Worm (Caenorhabditis elegans) whole organism, L2 larva: ENCODE data around the gene F56C3.3.
"Not testable (repeated sequence)": the region's sequence is repeated elsewhere in the genome, so short reads cannot be mapped to it uniquely, and the experiment has no call there.

Experiments
- C34F6.9 ChIP-seq: fragments of 150-350 bp; optimal IDR thresholded peaks from 2 replicates; lab custom pipeline; 2014; ENCODE audit warnings: missing biosample characterization, missing genetic modification characterization
- F13H6.1 ChIP-seq: sonication (generic microtip); optimal IDR thresholded peaks from 2 replicates; lab custom pipeline; 2016; ENCODE audit warnings: missing genetic modification characterization, missing compliant biosample characterization
- Y55F3AM.14 ChIP-seq: fragments of 200-800 bp; sonication (Bioruptor generic); optimal IDR thresholded peaks from 2 replicates; lab custom pipeline; 2018; ENCODE audit warnings: mild to moderate bottlenecking, missing genetic modification characterization, missing compliant biosample characterization
- ama-1 ChIP-seq: fragments of 150-350 bp; optimal IDR thresholded peaks from 2 replicates; lab custom pipeline; 2018; ENCODE audit warnings: inconsistent platforms
- blmp-1 ChIP-seq: sonication (generic microtip); optimal IDR thresholded peaks from 2 replicates; lab custom pipeline; 2017; ENCODE audit warnings: missing genetic modification characterization, mild to moderate bottlenecking, missing compliant biosample characterization, antibody characterized with exemption, moderate library complexity; ENCODE audit not compliant: insufficient read depth
- ceh-16 ChIP-seq: fragments of 150-350 bp; optimal IDR thresholded peaks from 2 replicates; lab custom pipeline; 2014; ENCODE audit warnings: missing biosample characterization, missing genetic modification characterization
- crh-2 ChIP-seq: sonication (generic microtip); optimal IDR thresholded peaks from 2 replicates; lab custom pipeline; 2017; ENCODE audit warnings: missing biosample characterization, missing genetic modification characterization
- dmd-4 ChIP-seq: sonication (generic microtip); optimal IDR thresholded peaks from 2 replicates; lab custom pipeline; 2017; ENCODE audit warnings: missing biosample characterization, missing genetic modification characterization
- egl-27 ChIP-seq: sonication (generic microtip); optimal IDR thresholded peaks from 3 replicates; lab custom pipeline; 2017; ENCODE audit warnings: missing biosample characterization, missing genetic modification reagents, missing genetic modification characterization
- elt-3 ChIP-seq: sonication (generic microtip); optimal IDR thresholded peaks from 2 replicates; lab custom pipeline; 2017; ENCODE audit warnings: missing biosample characterization, missing genetic modification characterization
- fos-1 ChIP-seq: fragments of 150-350 bp; optimal IDR thresholded peaks from 2 replicates; lab custom pipeline; 2014; ENCODE audit warnings: missing biosample characterization, missing genetic modification characterization
- gmeb-1 ChIP-seq: fragments of 150-350 bp; optimal IDR thresholded peaks from 2 replicates; lab custom pipeline; 2014; ENCODE audit warnings: missing biosample characterization, missing genetic modification characterization
- lin-11 ChIP-seq: fragments of 150-350 bp; sonication (generic microtip); optimal IDR thresholded peaks from 2 replicates; lab custom pipeline; 2014; ENCODE audit warnings: missing biosample characterization, missing genetic modification characterization, inconsistent platforms, mixed read lengths
- lsy-2 ChIP-seq, 2 experiments: fragments of 150-350 bp in 1 of 2; sonication (generic microtip) in 1 of 2; optimal IDR thresholded peaks; 2 replicates each; lab custom pipeline; 2014 to 2017; ENCODE audit warnings: missing biosample characterization in 2 of 2, missing genetic modification characterization in 2 of 2
- mbf-1 ChIP-seq: sonication (generic microtip); optimal IDR thresholded peaks from 2 replicates; lab custom pipeline; 2017; ENCODE audit warnings: missing biosample characterization, missing genetic modification characterization
- mdl-1 ChIP-seq, 2 experiments: fragments of 150-350 bp in 1 of 2; sonication (generic microtip) in 1 of 2; optimal IDR thresholded peaks; 2 replicates each; lab custom pipeline; 2017; ENCODE audit warnings: missing biosample characterization in 2 of 2, missing genetic modification characterization in 2 of 2
- nhr-10 ChIP-seq: sonication (generic microtip); optimal IDR thresholded peaks from 2 replicates; lab custom pipeline; 2017; ENCODE audit warnings: missing biosample characterization, missing genetic modification characterization
- nhr-11 ChIP-seq: fragments of 150-350 bp; optimal IDR thresholded peaks from 2 replicates; lab custom pipeline; 2014; ENCODE audit warnings: missing biosample characterization, missing genetic modification characterization
- nhr-129 ChIP-seq: fragments of 150-350 bp; optimal IDR thresholded peaks from 2 replicates; lab custom pipeline; 2014; ENCODE audit warnings: missing biosample characterization, missing genetic modification characterization
- nhr-21 ChIP-seq: fragments of 150-350 bp; optimal IDR thresholded peaks from 2 replicates; lab custom pipeline; 2014; ENCODE audit warnings: missing biosample characterization, missing genetic modification characterization
- nhr-237 ChIP-seq: fragments of 150-350 bp; optimal IDR thresholded peaks from 2 replicates; lab custom pipeline; 2014; ENCODE audit warnings: missing biosample characterization, missing genetic modification characterization
- nhr-25 ChIP-seq: fragments of 150-350 bp; sonication (generic microtip); optimal IDR thresholded peaks from 3 replicates; lab custom pipeline; 2014; ENCODE audit warnings: missing biosample characterization, missing genetic modification characterization
- sem-4 ChIP-seq: fragments of 150-350 bp; optimal IDR thresholded peaks from 2 replicates; lab custom pipeline; 2014; ENCODE audit warnings: missing biosample characterization, missing genetic modification reagents, missing genetic modification characterization
- sma-3 ChIP-seq: sonication (generic microtip); optimal IDR thresholded peaks from 2 replicates; lab custom pipeline; 2016; ENCODE audit warnings: missing genetic modification reagents, missing genetic modification characterization, missing compliant biosample characterization
- sma-9 ChIP-seq, 2 experiments: fragments of 150-350 bp in 1 of 2; sonication (generic microtip) in 1 of 2; optimal IDR thresholded peaks; 2 replicates each; lab custom pipeline; 2014 to 2016; ENCODE audit warnings: missing genetic modification characterization in 2 of 2, mild to moderate bottlenecking in 1 of 2, missing biosample characterization in 1 of 2, missing compliant biosample characterization in 1 of 2, missing genetic modification reagents in 1 of 2, moderate library complexity in 1 of 2
- snpc-4 ChIP-seq: fragments of 150-350 bp; optimal IDR thresholded peaks from 2 replicates; lab custom pipeline; 2014; ENCODE audit warnings: missing biosample characterization, missing genetic modification characterization
- unc-39 ChIP-seq: fragments of 150-350 bp; optimal IDR thresholded peaks from 2 replicates; lab custom pipeline; 2014; ENCODE audit warnings: missing biosample characterization, missing genetic modification characterization
- unc-55 ChIP-seq: fragments of 150-350 bp; sonication (generic microtip); optimal IDR thresholded peaks from 3 replicates; lab custom pipeline; 2014; ENCODE audit warnings: missing biosample characterization, missing genetic modification reagents, missing genetic modification characterization
- unc-62 ChIP-seq: fragments of 150-350 bp; optimal IDR thresholded peaks from 2 replicates; lab custom pipeline; 2014; ENCODE audit warnings: missing biosample characterization, missing genetic modification reagents, missing genetic modification characterization
- zag-1 ChIP-seq: fragments of 150-350 bp; optimal IDR thresholded peaks from 2 replicates; lab custom pipeline; 2014; ENCODE audit warnings: missing biosample characterization, missing genetic modification characterization
- ztf-11 ChIP-seq: sonication (generic microtip); optimal IDR thresholded peaks from 2 replicates; lab custom pipeline; 2017; ENCODE audit warnings: missing biosample characterization, missing genetic modification characterization
- ztf-4 ChIP-seq: fragments of 150-350 bp; optimal IDR thresholded peaks from 2 replicates; lab custom pipeline; 2014; ENCODE audit warnings: missing biosample characterization, missing genetic modification characterization

Gene F56C3.3

ce11 chrX:1358295-1358694 lies at the start of gene F56C3.3:
F56C3.3 (minus strand) TSS chrX:1358395.
- TF ChIP-seq ceh-16 (tag; lab: Kevin White, UChicago) (no peak), fos-1 (tag; lab: Kevin White, UChicago) (no peak), lsy-2 (tag; optimal IDR thresholded peaks at IDR 0.05; lab: Kevin White, UChicago) (no peak), zag-1 (tag; lab: Kevin White, UChicago) (no peak), elt-3 (tag; lab: Kevin White, UChicago) (no peak), nhr-237 (tag; lab: Kevin White, UChicago) (no peak), ztf-11 (tag; lab: Kevin White, UChicago) (no peak), nhr-11 (tag; lab: Kevin White, UChicago) (no peak), nhr-25 (no peak), mbf-1 (tag; lab: Kevin White, UChicago) (no peak), unc-55 (GFP tag; lab: Kevin White, UChicago) (no peak)
- TF ChIP-seq, all 48 proteins: peak for 0

DNA sequence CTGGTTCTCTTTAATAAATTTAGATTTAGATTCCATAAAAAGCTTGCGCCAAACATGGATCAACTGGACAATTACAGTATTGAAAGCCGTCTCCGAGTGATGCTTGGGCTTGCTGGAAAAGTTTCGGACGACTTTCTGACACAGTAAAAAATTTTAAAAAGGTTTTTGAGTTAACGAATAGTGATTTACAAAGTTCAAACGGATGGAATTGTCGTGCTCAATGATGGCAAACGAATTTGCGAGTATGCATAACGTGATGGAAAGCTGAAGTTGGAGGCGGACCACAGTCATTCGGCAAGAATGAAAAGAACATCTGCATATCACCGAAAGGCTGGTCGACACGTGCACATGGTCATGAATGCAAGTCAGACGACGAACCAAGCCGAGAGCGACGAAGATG lies 45.8 kb upstream of the F56C3.3 start, which contains the start of gene ZK402.1:
Gene ZK402.1, plus strand, starts transcription at position 301 of the 400 bp plus-strand sequence.
- TF ChIP-seq F13H6.1, sem-4, gmeb-1 (tag; lab: Kevin White, UChicago): not testable (repeated sequence)
- TF ChIP-seq, all 48 proteins: peak for 0; not testable (repeated sequence) for 48

- TF ChIP-seq nhr-237 (tag; lab: Kevin White, UChicago); mbf-1 (tag; lab: Kevin White, UChicago); mdl-1 (tag; optimal IDR thresholded peaks at IDR 0.05; lab: Kevin White, UChicago): not testable (repeated sequence)
- TF ChIP-seq, all 48 proteins: peak for 0; not testable (repeated sequence) for 48
These were observed 45.2 kb upstream of the F56C3.3 start, which contains the start of gene ZK402.2 for ce11 chrX:1403444-1403843. ZK402.2 (plus strand) TSS chrX:1403744.

DNA sequence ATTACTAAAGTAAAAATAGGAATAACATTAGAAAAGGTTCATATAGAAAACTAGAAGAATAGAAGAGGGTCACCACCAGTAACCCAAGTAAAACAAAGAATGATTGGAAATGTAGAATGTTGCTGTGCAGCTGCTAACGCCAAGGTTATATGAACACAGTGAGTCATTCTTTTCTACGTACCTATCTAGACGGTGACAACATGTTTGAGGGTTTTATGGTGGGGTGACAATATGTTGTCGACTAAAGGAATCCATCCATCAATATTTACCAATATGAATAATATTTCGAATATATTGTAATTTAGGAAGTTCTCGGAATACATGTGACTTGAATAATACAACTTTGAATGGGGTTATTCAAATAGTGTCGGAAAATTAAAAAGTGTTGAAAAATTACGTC lies 43.1 kb upstream of the F56C3.3 start, which contains the start of gene ZK402.5:
Gene ZK402.5, minus strand, starts transcription at position 101 of the 400 bp plus-strand sequence.
- no peak for TF ChIP-seq C34F6.9 (tag; lab: Kevin White, UChicago)

DNA sequence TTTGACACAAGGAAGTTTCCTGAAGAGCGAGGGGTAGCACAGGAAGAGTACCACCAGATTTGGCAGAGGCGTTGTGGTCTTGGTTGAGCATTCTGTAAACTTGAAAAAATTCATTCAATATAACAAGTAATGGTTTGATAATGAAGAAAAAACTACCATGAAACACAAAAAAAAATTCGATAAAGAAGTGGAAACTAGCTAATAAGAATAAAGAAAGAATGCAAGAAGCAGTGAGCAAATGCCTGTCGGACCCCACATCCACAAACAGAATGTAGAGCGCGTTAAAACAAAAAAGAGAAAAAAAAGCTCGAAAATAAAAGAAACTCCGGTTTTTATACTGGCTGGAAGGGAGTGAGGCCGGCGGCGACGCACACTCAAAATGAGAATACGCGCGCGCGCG lies 39.3 kb upstream of the F56C3.3 start, which contains the start of gene H39E20.1:
Gene H39E20.1, minus strand, starts transcription at position 101 of the 400 bp plus-strand sequence.
- TF ChIP-seq ama-1 (lab: Kevin White, UChicago) (no peak), elt-3 (tag; lab: Kevin White, UChicago) (no peak), unc-39 (no peak), nhr-25 (no peak), ztf-4 (tag; lab: Kevin White, UChicago) (no peak), nhr-10 (no peak), dmd-4 (no peak), lin-11 (tag; lab: Kevin White, UChicago) (no peak), unc-62 (GFP tag; lab: Kevin White, UChicago) (no peak), sma-3 (no peak), nhr-129 (tag; lab: Kevin White, UChicago) (no peak), snpc-4 (tag; lab: Kevin White, UChicago) (no peak)
- TF ChIP-seq, all 48 proteins: peak for 0

ce11 chrX:1395793-1396192 lies 37.6 kb upstream of the F56C3.3 start:
- TF ChIP-seq crh-2 (tag; lab: Kevin White, UChicago) (no peak), nhr-129 (tag; lab: Kevin White, UChicago) (peak; percentile 59), nhr-21 (tag; lab: Kevin White, UChicago) (peak; percentile 64), lsy-2 (tag; optimal IDR thresholded peaks at IDR 0.05; lab: Kevin White, UChicago) (peak in 1 of 2 experiments; percentile 31), F13H6.1 (tag; lab: Kevin White, UChicago) (peak; percentile 66), blmp-1 (no peak), fos-1 (tag; lab: Kevin White, UChicago) (peak; percentile 12), ceh-16 (tag; lab: Kevin White, UChicago) (no peak), egl-27 (peak; percentile 49), Y55F3AM.14 (GFP tag; lab: Kevin White, UChicago) (no peak), sma-9 (GFP tag; optimal IDR thresholded peaks at IDR 0.05; lab: Kevin White, UChicago) (peak; percentile 88), sma-9 (tag; optimal IDR thresholded peaks at IDR 0.05; lab: Kevin White, UChicago) (no peak)
